Fruit fly (Drosophila melanogaster): Measurements from ENCODE around the gene Nipsnap.

Nipsnap gene

dm6 chrX:16090179-16091144 lies 17.1 kb upstream of the Nipsnap start (continued):
- TF ChIP-seq CG15073 (GFP tag; optimal IDR thresholded peaks at IDR 0.05) (peak; percentile 36), crp (GFP tag; optimal IDR thresholded peaks at IDR 0.05) (peak in 1 of 2 experiments; percentile 23), CG18599 (GFP tag; optimal IDR thresholded peaks at IDR 0.05) (peak; percentile 91), CG8765 (GFP tag; IDR thresholded peaks at IDR 0.05) (peak; percentile 55; the same call in 1 of the 2 replicates), Kr (GFP tag; optimal IDR thresholded peaks at IDR 0.05) (no peak), br (optimal IDR thresholded peaks at IDR 0.05) (no peak), CG13424 (tag; optimal IDR thresholded peaks at IDR 0.05) (peak; percentile 94), ato (GFP tag; IDR thresholded peaks at IDR 0.05; ENCODE audit: partially characterized antibody) (no peak), Max (GFP tag; optimal IDR thresholded peaks at IDR 0.05) (peak; percentile 86), trem (tag; optimal IDR thresholded peaks at IDR 0.05) (peak; percentile 7), bigmax (GFP tag; optimal IDR thresholded peaks at IDR 0.05) (no peak), nom (GFP tag; optimal IDR thresholded peaks at IDR 0.05) (no peak), cwo (GFP tag; optimal IDR thresholded peaks at IDR 0.05) (peak; percentile 85), danr (GFP tag; IDR thresholded peaks at IDR 0.05) (peak; percentile 80), shn (GFP tag; optimal IDR thresholded peaks at IDR 0.05) (peak; percentile 70), Ada2b (GFP tag; IDR thresholded peaks at IDR 0.05) (peak; percentile 96), luna (GFP tag; optimal IDR thresholded peaks at IDR 0.05) (peak; percentile 74), Dll (GFP tag; IDR thresholded peaks at IDR 0.05; ENCODE audit: partially characterized antibody) (no peak), CG1233 (GFP tag; optimal IDR thresholded peaks at IDR 0.05) (peak; percentile 90), Bgb (GFP tag; IDR thresholded peaks at IDR 0.05; ENCODE audit: partially characterized antibody) (no peak), CoRest (tag; optimal IDR thresholded peaks at IDR 0.05) (peak; percentile 93), CG8478 (optimal IDR thresholded peaks at IDR 0.05) (no peak), mld (GFP tag; IDR thresholded peaks at IDR 0.05; ENCODE audit: partially characterized antibody) (no peak), seq (GFP tag; IDR thresholded peaks at IDR 0.05) (peak; percentile 90), HHEX (GFP tag; optimal IDR thresholded peaks at IDR 0.05) (peak; percentile 90), cas (GFP tag; IDR thresholded peaks at IDR 0.05) (peak; percentile 75), unc-4 (GFP tag; IDR thresholded peaks at IDR 0.05; ENCODE audit: partially characterized antibody) (no peak), CG12236 (GFP tag; optimal IDR thresholded peaks at IDR 0.05) (peak; percentile 70), Deaf1 (tag; optimal IDR thresholded peaks at IDR 0.05) (no peak), CG11247 (GFP tag; IDR thresholded peaks at IDR 0.05) (peak; percentile 89), GATAe (GFP tag; conservative IDR thresholded peaks at IDR 0.05) (0 out of 2 replicates have a peak, but pooled peaks have one; percentile 24), CG17361 (GFP tag; IDR thresholded peaks at IDR 0.05) (peak; percentile 85), CG15514 (GFP tag; optimal IDR thresholded peaks at IDR 0.05) (peak; percentile 78), CG4282 (GFP tag; optimal IDR thresholded peaks at IDR 0.05) (peak; percentile 81), Scr (GFP tag; IDR thresholded peaks at IDR 0.05; ENCODE audit: partially characterized antibody) (no peak), CTCF (GFP tag; optimal IDR thresholded peaks at IDR 0.05) (peak; percentile 10), Hmr (GFP tag; optimal IDR thresholded peaks at IDR 0.05) (peak; percentile 93), fd96Cb (tag; optimal IDR thresholded peaks at IDR 0.05) (peak; percentile 78), CG17568 (GFP tag; optimal IDR thresholded peaks at IDR 0.05) (peak; percentile 85), Atf3 (GFP tag; optimal IDR thresholded peaks at IDR 0.05) (peak; percentile 55), Gug (GFP tag; IDR thresholded peaks at IDR 0.05) (peak; percentile 84), pan (optimal IDR thresholded peaks at IDR 0.05) (no peak), pan (GFP tag; optimal IDR thresholded peaks at IDR 0.05 in 1 of 2, IDR thresholded peaks at IDR 0.05 in 1 of 2) (peak in 1 of 2 experiments; percentile 94), ERR (GFP tag; optimal IDR thresholded peaks at IDR 0.05) (peak; percentile 71), CG13775 (GFP tag; optimal IDR thresholded peaks at IDR 0.05) (peak; percentile 74), tx (GFP tag; optimal IDR thresholded peaks at IDR 0.05) (peak; percentile 86), Awh (GFP tag; IDR thresholded peaks at IDR 0.05) (peak; percentile 86), Myb (GFP tag; optimal IDR thresholded peaks at IDR 0.05) (peak; percentile 68)

Measured in whole organism, embryonic.